Worm (Caenorhabditis elegans) whole organism, L3 larva: ENCODE data around the gene hcp-1.

Experiments
- R02D3.7 ChIP-seq: fragments of 150-350 bp; optimal IDR thresholded peaks from 2 replicates; lab custom pipeline; 2014; ENCODE audit warnings: missing biosample characterization, missing genetic modification characterization
- ama-1 ChIP-seq: fragments of 150-350 bp; optimal IDR thresholded peaks from 2 replicates; lab custom pipeline; 2018
- ceh-28 ChIP-seq: fragments of 150-350 bp; optimal IDR thresholded peaks from 2 replicates; lab custom pipeline; 2014; ENCODE audit warnings: missing biosample characterization, missing genetic modification reagents, missing genetic modification characterization
- ceh-82 ChIP-seq: fragments of 150-350 bp; optimal IDR thresholded peaks from 2 replicates; lab custom pipeline; 2014; ENCODE audit warnings: missing biosample characterization, missing genetic modification characterization
- ceh-9 ChIP-seq: sonication (generic microtip); optimal IDR thresholded peaks from 2 replicates; lab custom pipeline; 2018; ENCODE audit warnings: missing biosample characterization, missing genetic modification characterization
- daf-12 ChIP-seq: fragments of 150-350 bp; optimal IDR thresholded peaks from 2 replicates; lab custom pipeline; 2014; ENCODE audit warnings: missing biosample characterization, missing genetic modification reagents, missing genetic modification characterization
- egl-5 ChIP-seq: fragments of 150-350 bp; optimal IDR thresholded peaks from 2 replicates; lab custom pipeline; 2017; ENCODE audit warnings: missing biosample characterization, missing genetic modification reagents, missing genetic modification characterization, inconsistent platforms
- elt-1 ChIP-seq: fragments of 150-350 bp; optimal IDR thresholded peaks from 2 replicates; lab custom pipeline; 2014; ENCODE audit warnings: missing biosample characterization, missing genetic modification characterization
- elt-2 ChIP-seq: sonication (generic microtip); optimal IDR thresholded peaks from 2 replicates; lab custom pipeline; 2016; ENCODE audit warnings: missing genetic modification reagents, mild to moderate bottlenecking, missing genetic modification characterization, missing compliant biosample characterization
- elt-3 ChIP-seq, 3 experiments: fragments of 150-350 bp in 1 of 3; sonication (generic microtip) in 2 of 3; optimal IDR thresholded peaks; 2 replicates in 2 of 3; 4 replicates in 1 of 3; lab custom pipeline; 2014 to 2017; ENCODE audit warnings: missing biosample characterization in 3 of 3, missing genetic modification characterization in 3 of 3
- eor-1 ChIP-seq, 2 experiments: fragments of 150-350 bp; optimal IDR thresholded peaks; 2 replicates each; lab custom pipeline; 2014 to 2018; ENCODE audit warnings: missing biosample characterization in 2 of 2, missing genetic modification characterization in 2 of 2
- fkh-10 ChIP-seq: sonication (generic microtip); optimal IDR thresholded peaks from 2 replicates; lab custom pipeline; 2017; ENCODE audit warnings: missing biosample characterization, missing genetic modification reagents, missing genetic modification characterization
- fkh-2 ChIP-seq: fragments of 150-350 bp; optimal IDR thresholded peaks from 2 replicates; lab custom pipeline; 2014; ENCODE audit warnings: missing biosample characterization, missing genetic modification reagents, missing genetic modification characterization
- fos-1 ChIP-seq: fragments of 150-350 bp; optimal IDR thresholded peaks from 2 replicates; lab custom pipeline; 2014; ENCODE audit warnings: missing biosample characterization, missing genetic modification characterization
- hmg-11 ChIP-seq: sonication (generic microtip); optimal IDR thresholded peaks from 2 replicates; lab custom pipeline; 2016; ENCODE audit warnings: missing genetic modification characterization, missing compliant biosample characterization
- jun-1 ChIP-seq: fragments of 150-350 bp; optimal IDR thresholded peaks from 2 replicates; lab custom pipeline; 2014; ENCODE audit warnings: missing biosample characterization, missing genetic modification reagents, missing genetic modification characterization
- lin-15B ChIP-seq: fragments of 150-350 bp; optimal IDR thresholded peaks from 2 replicates; lab custom pipeline; 2014; ENCODE audit warnings: missing biosample characterization, missing genetic modification characterization
- lin-39 ChIP-seq: fragments of 150-350 bp; optimal IDR thresholded peaks from 2 replicates; lab custom pipeline; 2018; ENCODE audit warnings: missing biosample characterization, missing genetic modification reagents, missing genetic modification characterization
- lsy-12 ChIP-seq: sonication (generic microtip); optimal IDR thresholded peaks from 2 replicates; lab custom pipeline; 2016; ENCODE audit warnings: mild to moderate bottlenecking, missing genetic modification characterization, missing compliant biosample characterization
- mdl-1 ChIP-seq: fragments of 150-350 bp; optimal IDR thresholded peaks from 2 replicates; lab custom pipeline; 2014; ENCODE audit warnings: missing biosample characterization, missing genetic modification characterization
- nfya-1 ChIP-seq: sonication (generic microtip); optimal IDR thresholded peaks from 2 replicates; lab custom pipeline; 2017; ENCODE audit warnings: missing genetic modification characterization, mild to moderate bottlenecking, missing compliant biosample characterization, antibody characterized with exemption, moderate library complexity; ENCODE audit not compliant: insufficient read depth
- nhr-12 ChIP-seq: fragments of 150-350 bp; optimal IDR thresholded peaks from 2 replicates; lab custom pipeline; 2014; ENCODE audit warnings: missing biosample characterization, missing genetic modification characterization
- nhr-28 ChIP-seq: fragments of 150-350 bp; optimal IDR thresholded peaks from 2 replicates; lab custom pipeline; 2014; ENCODE audit warnings: missing biosample characterization, missing genetic modification characterization
- nhr-67 ChIP-seq: fragments of 150-350 bp; optimal IDR thresholded peaks from 2 replicates; lab custom pipeline; 2014; ENCODE audit warnings: missing biosample characterization, missing genetic modification characterization
- nhr-77 ChIP-seq: fragments of 150-350 bp; optimal IDR thresholded peaks from 2 replicates; lab custom pipeline; 2014; ENCODE audit warnings: missing biosample characterization, missing genetic modification characterization
- pha-4 ChIP-seq: fragments of 150-350 bp; optimal IDR thresholded peaks from 2 replicates; lab custom pipeline; 2014; ENCODE audit warnings: missing biosample characterization, missing genetic modification reagents, missing genetic modification characterization
- pqm-1 ChIP-seq: fragments of 150-350 bp; optimal IDR thresholded peaks from 2 replicates; lab custom pipeline; 2017; ENCODE audit warnings: missing biosample characterization, missing genetic modification characterization, inconsistent platforms
- sea-2 ChIP-seq: fragments of 150-350 bp; sonication (generic microtip); optimal IDR thresholded peaks from 4 replicates; lab custom pipeline; 2014; ENCODE audit warnings: missing biosample characterization, missing genetic modification reagents, missing genetic modification characterization
- snpc-4 ChIP-seq: fragments of 150-350 bp; optimal IDR thresholded peaks from 2 replicates; lab custom pipeline; 2014; ENCODE audit warnings: missing biosample characterization, missing genetic modification characterization
- tbx-2 ChIP-seq: sonication (generic microtip); optimal IDR thresholded peaks from 2 replicates; lab custom pipeline; 2016; ENCODE audit warnings: mild to moderate bottlenecking, missing genetic modification characterization, missing compliant biosample characterization
- unc-39 ChIP-seq: sonication (generic microtip); optimal IDR thresholded peaks from 4 replicates; lab custom pipeline; 2017; ENCODE audit warnings: missing biosample characterization, missing genetic modification characterization
- unc-62 ChIP-seq: fragments of 150-350 bp; sonication (generic microtip); optimal IDR thresholded peaks from 4 replicates; lab custom pipeline; 2014; ENCODE audit warnings: missing biosample characterization, missing genetic modification reagents, missing genetic modification characterization
- ztf-11 ChIP-seq: fragments of 150-350 bp; optimal IDR thresholded peaks from 2 replicates; lab custom pipeline; 2014; ENCODE audit warnings: missing biosample characterization, missing genetic modification characterization

hcp-1 gene

DNA sequence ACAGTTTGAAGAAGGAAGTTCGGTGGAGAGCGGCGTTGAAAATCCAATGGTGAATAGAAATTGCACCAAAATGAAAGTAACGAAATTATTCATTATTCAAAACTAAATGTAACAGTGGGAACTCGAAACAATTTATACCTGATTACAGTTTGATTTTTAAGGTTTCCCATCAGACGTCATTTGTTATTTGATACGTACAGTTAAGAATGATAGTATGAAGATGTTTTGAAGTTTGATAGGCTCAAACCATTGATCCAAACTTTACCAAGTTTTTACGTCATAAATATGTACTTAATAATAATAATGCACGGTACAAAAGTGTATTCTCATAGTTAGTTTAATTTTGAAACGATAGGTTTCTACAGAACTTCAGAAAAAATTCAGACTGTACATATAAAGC, 35.9 kb upstream of the hcp-1 start, which contains the start of gene spp-20:
Gene spp-20, minus strand, starts transcription at position 101 of the 400 bp plus-strand sequence.
- TF ChIP-seq mdl-1 (tag; lab: Kevin White, UChicago) (no peak), ceh-9 (tag; lab: Kevin White, UChicago) (no peak), fos-1 (tag; lab: Kevin White, UChicago) (no peak), unc-39 (tag; lab: Kevin White, UChicago) (no peak), elt-1 (tag; lab: Kevin White, UChicago) (no peak), nhr-12 (tag; lab: Kevin White, UChicago) (no peak), lin-15B (tag; lab: Kevin White, UChicago) (no peak), R02D3.7 (tag; lab: Kevin White, UChicago) (no peak), lsy-12 (tag; lab: Kevin White, UChicago) (no peak), nhr-28 (no peak), pha-4 (tag; lab: Kevin White, UChicago) (no peak), ceh-82 (tag; lab: Kevin White, UChicago) (no peak), nhr-67 (no peak), snpc-4 (tag; lab: Kevin White, UChicago) (no peak), eor-1 (tag; optimal IDR thresholded peaks at IDR 0.05; lab: Kevin White, UChicago) (no peak), jun-1 (tag; lab: Kevin White, UChicago) (no peak), nfya-1 (tag; lab: Kevin White, UChicago) (no peak)

DNA sequence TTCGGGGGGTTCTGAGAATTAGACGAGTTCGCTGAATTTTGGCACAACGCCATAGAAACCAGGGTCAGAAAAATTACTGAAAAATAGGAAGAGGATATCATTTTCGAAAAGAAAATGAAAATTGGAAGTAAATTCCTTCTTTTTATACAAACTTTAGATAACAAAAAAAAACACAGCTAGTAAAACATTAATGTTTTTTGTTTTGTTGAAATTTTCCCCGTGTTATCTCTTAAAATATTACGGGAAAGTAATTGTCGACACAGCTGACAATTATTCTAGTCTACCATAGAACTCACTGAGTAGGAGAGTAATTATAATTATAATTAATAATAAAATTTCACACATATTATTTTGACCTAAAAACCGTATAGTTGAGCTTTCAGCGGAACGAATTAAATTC, 34.9 kb upstream of the hcp-1 start, which contains the start of gene spp-26:
Gene spp-26, minus strand, starts transcription at position 101 of the 400 bp plus-strand sequence.
- TF ChIP-seq nfya-1 (tag; lab: Kevin White, UChicago) (no peak), ztf-11 (tag; lab: Kevin White, UChicago) (no peak), pha-4 (tag; lab: Kevin White, UChicago) (no peak), fkh-10 (GFP tag; lab: Kevin White, UChicago) (no peak), ceh-82 (tag; lab: Kevin White, UChicago) (no peak), sea-2 (GFP tag; lab: Kevin White, UChicago) (no peak), fos-1 (tag; lab: Kevin White, UChicago) (no peak), egl-5 (tag; lab: Kevin White, UChicago) (no peak), nhr-12 (tag; lab: Kevin White, UChicago) (no peak)
- TF ChIP-seq, all 47 proteins: peak for 0

DNA sequence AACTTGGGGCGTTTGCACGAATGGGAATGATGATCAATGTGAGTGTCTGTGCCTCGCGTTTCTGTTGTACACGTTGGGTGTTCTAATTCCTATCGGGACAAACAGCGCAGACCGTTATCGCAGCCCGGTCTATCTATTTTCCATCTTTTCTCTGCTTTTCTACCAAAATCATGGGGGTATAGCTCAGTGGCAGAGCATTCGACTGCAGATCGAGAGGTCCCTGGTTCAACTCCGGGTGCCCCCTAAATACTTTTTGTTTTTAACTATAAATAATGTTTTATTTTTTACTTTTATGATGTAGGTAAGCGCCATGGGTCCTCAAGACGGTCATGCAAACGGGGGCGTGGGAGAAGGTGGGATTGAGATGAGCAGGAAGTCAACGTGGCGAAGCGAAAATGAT, 34.4 kb upstream of the hcp-1 start:
- TF ChIP-seq ceh-28 (tag; lab: Kevin White, UChicago) (no peak), lin-15B (tag; lab: Kevin White, UChicago) (no peak), fos-1 (tag; lab: Kevin White, UChicago) (no peak), fkh-2 (tag; lab: Kevin White, UChicago) (no peak), nhr-77 (tag; lab: Kevin White, UChicago) (no peak), sea-2 (GFP tag; lab: Kevin White, UChicago) (no peak), ama-1 (no peak), lsy-12 (tag; lab: Kevin White, UChicago) (peak; percentile 21), egl-5 (tag; lab: Kevin White, UChicago) (no peak), elt-2 (peak; percentile 45), unc-62 (no peak), elt-3 (tag; optimal IDR thresholded peaks at IDR 0.05; lab: Kevin White, UChicago) (no peak), lin-39 (tag; lab: Kevin White, UChicago) (no peak), nhr-12 (tag; lab: Kevin White, UChicago) (no peak), tbx-2 (tag; lab: Kevin White, UChicago) (no peak)

DNA sequence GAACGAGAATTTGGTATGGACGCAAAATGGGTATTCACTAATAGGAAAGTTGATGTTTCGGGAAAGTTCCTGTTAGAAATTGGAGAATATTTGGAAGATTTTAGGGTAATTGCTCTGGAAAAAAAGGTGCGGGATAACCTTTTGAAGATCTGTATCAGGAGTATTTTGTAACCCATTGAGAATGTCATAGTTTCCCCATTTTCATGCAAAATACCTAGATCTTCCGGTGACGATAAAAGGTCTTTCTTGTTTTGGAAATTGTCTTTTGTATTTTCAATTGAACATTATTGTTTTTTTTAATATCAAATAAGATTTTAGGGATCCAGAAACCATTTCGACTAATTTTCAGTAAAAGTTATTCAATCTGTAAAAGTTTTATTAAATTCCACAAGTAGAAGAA, 32.4 kb upstream of the hcp-1 start, which contains the start of gene spp-19:
Gene spp-19, minus strand, starts transcription at position 101 of the 400 bp plus-strand sequence.
- TF ChIP-seq nhr-12 (tag; lab: Kevin White, UChicago), result no peak
- TF ChIP-seq hmg-11 (tag; lab: Kevin White, UChicago), result no peak
- TF ChIP-seq elt-1 (tag; lab: Kevin White, UChicago), result no peak
- TF ChIP-seq tbx-2 (tag; lab: Kevin White, UChicago), result no peak
- TF ChIP-seq ama-1, result no peak
- no peak for TF ChIP-seq nfya-1 (tag; lab: Kevin White, UChicago)

- peak; percentile 39 for TF ChIP-seq elt-2
- no peak for TF ChIP-seq daf-12 (tag; lab: Kevin White, UChicago)
- no peak for TF ChIP-seq snpc-4 (tag; lab: Kevin White, UChicago)
- peak; percentile 49 for TF ChIP-seq pqm-1 (tag; lab: Kevin White, UChicago)
- TF ChIP-seq pha-4 (tag; lab: Kevin White, UChicago), result peak; percentile 79
- TF ChIP-seq, all 47 proteins: peak for 3
Observed at ce11 chrV:6565851-6566386, 28.1 kb upstream of the hcp-1 start, which contains the start of gene K04A8.1. TSS of gene K04A8.1 (plus strand) at chrV:6566336.
